Fruit fly (Drosophila melanogaster) whole organism, wandering third instar larva: ENCODE measurements around the gene Nrg.

Experiments used
- Abd-B ChIP-seq: fragments of >200 bp; optimal IDR thresholded peaks from 2 replicates; lab custom pipeline; 2017; ENCODE audit warnings: missing biosample characterization, missing genetic modification characterization
- CG32264 ChIP-seq: fragments of 200-800 bp; sonication (Bioruptor generic); optimal IDR thresholded peaks from 2 replicates; lab custom pipeline; 2016; ENCODE audit warnings: missing biosample characterization, missing genetic modification characterization
- CG9705 ChIP-seq: fragments of 200-800 bp; sonication (Bioruptor generic); optimal IDR thresholded peaks from 2 replicates; lab custom pipeline; 2018; ENCODE audit warnings: missing biosample characterization, mild to moderate bottlenecking, missing genetic modification characterization
- Dif ChIP-seq: fragments of 200-275, 200-300 bp; sonication (Bioruptor generic); optimal IDR thresholded peaks from 2 replicates; lab custom pipeline; 2018; ENCODE audit warnings: missing biosample characterization, missing genetic modification characterization; ENCODE audit not compliant: partially characterized antibody
- GATAd ChIP-seq: sonication (Bioruptor generic); optimal IDR thresholded peaks from 2 replicates; lab custom pipeline; 2016; ENCODE audit warnings: missing biosample characterization, missing genetic modification characterization
- HLH106 ChIP-seq: fragments of 200-800 bp; optimal IDR thresholded peaks from 3 replicates; lab custom pipeline; 2019; ENCODE audit warnings: missing biosample characterization, mild to moderate bottlenecking, missing genetic modification characterization, moderate library complexity
- Hnf4 ChIP-seq: fragments of 200-800 bp; sonication (Bioruptor generic); optimal IDR thresholded peaks from 2 replicates; lab custom pipeline; 2016; ENCODE audit warnings: missing biosample characterization, mild to moderate bottlenecking, missing genetic modification characterization
- Hr78 ChIP-seq: fragments of >200 bp; optimal IDR thresholded peaks from 2 replicates; lab custom pipeline; 2017; ENCODE audit warnings: missing biosample characterization, missing genetic modification characterization
- Hr83 ChIP-seq: fragments of 200-300 bp; sonication (Bioruptor generic); optimal IDR thresholded peaks from 2 replicates; lab custom pipeline; 2016; ENCODE audit warnings: missing biosample characterization, mild to moderate bottlenecking, missing genetic modification characterization, moderate library complexity; ENCODE audit not compliant: poor library complexity, severe bottlenecking
- N ChIP-seq: fragments of >200 bp; optimal IDR thresholded peaks from 2 replicates; lab custom pipeline; 2018; ENCODE audit warnings: missing biosample characterization, missing external identifiers, missing genetic modification characterization
- Sp1 ChIP-seq: fragments of 200-800 bp; sonication (Bioruptor generic); optimal IDR thresholded peaks from 3 replicates; lab custom pipeline; 2019; ENCODE audit warnings: missing biosample characterization, mild to moderate bottlenecking, missing genetic modification characterization, moderate library complexity
- Vsx2 ChIP-seq: fragments of 200-300, 225-300 bp; sonication (Bioruptor generic); optimal IDR thresholded peaks from 2 replicates; lab custom pipeline; 2018; ENCODE audit warnings: missing biosample characterization, missing genetic modification characterization; ENCODE audit not compliant: partially characterized antibody
- br ChIP-seq: fragments of 200-800 bp; sonication (Bioruptor generic); optimal IDR thresholded peaks from 2 replicates; lab custom pipeline; 2016; ENCODE audit warnings: missing biosample characterization, missing genetic modification characterization
- brk ChIP-seq: fragments of 200-800 bp; sonication (Bioruptor generic); optimal IDR thresholded peaks from 2 replicates; lab custom pipeline; 2016; ENCODE audit warnings: missing biosample characterization, mild to moderate bottlenecking, missing genetic modification characterization
- dl ChIP-seq, 2 experiments: fragments of 175-275, 200-275 bp in 1 of 2; fragments of 200-275 bp in 1 of 2; sonication (Bioruptor generic); optimal IDR thresholded peaks; lab custom pipeline; 2018; ENCODE audit warnings: mild to moderate bottlenecking in 2 of 2, missing biosample characterization in 2 of 2, missing genetic modification characterization in 2 of 2, moderate library complexity in 2 of 2; ENCODE audit not compliant: partially characterized antibody in 2 of 2, insufficient read depth in 1 of 2
- dmrt93B ChIP-seq: fragments of 200-800 bp; sonication (Bioruptor generic); optimal IDR thresholded peaks from 2 replicates; lab custom pipeline; 2018; ENCODE audit warnings: missing biosample characterization, mild to moderate bottlenecking, missing genetic modification characterization
- dsf ChIP-seq: sonication (Bioruptor generic); optimal IDR thresholded peaks from 2 replicates; lab custom pipeline; 2016; ENCODE audit warnings: missing biosample characterization, missing genetic modification characterization, borderline replicate concordance
- ey ChIP-seq: fragments of 200-800 bp; sonication (Bioruptor generic); optimal IDR thresholded peaks from 2 replicates; lab custom pipeline; 2016; ENCODE audit warnings: missing biosample characterization, missing genetic modification characterization
- foxo ChIP-seq, 2 experiments: fragments of 200-800 bp; sonication (Bioruptor generic); optimal IDR thresholded peaks; 2 replicates in 1 of 2; 3 replicates in 1 of 2; lab custom pipeline; 2016 to 2017; ENCODE audit warnings: missing biosample characterization in 2 of 2, missing genetic modification characterization in 2 of 2
- fru ChIP-seq: fragments of 200-800 bp; sonication (Bioruptor generic); optimal IDR thresholded peaks from 3 replicates; lab custom pipeline; 2016; ENCODE audit warnings: missing biosample characterization, mild to moderate bottlenecking, missing genetic modification characterization
- h ChIP-seq: fragments of 200-800 bp; sonication (Bioruptor generic); optimal IDR thresholded peaks from 3 replicates; lab custom pipeline; 2016; ENCODE audit warnings: missing biosample characterization, mild to moderate bottlenecking, missing genetic modification characterization
- jim ChIP-seq: fragments of 175-275, 200-325 bp; sonication (Bioruptor generic); optimal IDR thresholded peaks from 2 replicates; lab custom pipeline; 2016; ENCODE audit warnings: missing biosample characterization, mild to moderate bottlenecking, missing genetic modification characterization
- lola ChIP-seq: fragments of >200 bp; optimal IDR thresholded peaks from 2 replicates; lab custom pipeline; 2017; ENCODE audit warnings: missing biosample characterization, missing genetic modification characterization
- pan ChIP-seq: fragments of >200 bp; optimal IDR thresholded peaks from 2 replicates; lab custom pipeline; 2017
- psq ChIP-seq: fragments of 200-800 bp; sonication (Bioruptor generic); optimal IDR thresholded peaks from 3 replicates; lab custom pipeline; 2017; ENCODE audit warnings: missing biosample characterization, mild to moderate bottlenecking, missing genetic modification characterization, moderate library complexity
- rgr ChIP-seq: fragments of 200-800 bp; sonication (Bioruptor generic); optimal IDR thresholded peaks from 3 replicates; lab custom pipeline; 2016; ENCODE audit warnings: missing biosample characterization, mild to moderate bottlenecking, missing genetic modification characterization
- sage ChIP-seq: fragments of 200-800 bp; sonication (Bioruptor generic); optimal IDR thresholded peaks from 2 replicates; lab custom pipeline; 2016; ENCODE audit warnings: missing biosample characterization, mild to moderate bottlenecking, missing genetic modification characterization
- sv ChIP-seq: fragments of 200-800 bp; sonication (Bioruptor generic); optimal IDR thresholded peaks from 3 replicates; lab custom pipeline; 2016; ENCODE audit warnings: missing biosample characterization, missing genetic modification characterization
- tai ChIP-seq: sonication (Bioruptor generic); optimal IDR thresholded peaks from 2 replicates; lab custom pipeline; 2016; ENCODE audit warnings: missing biosample characterization, missing genetic modification characterization
- usp ChIP-seq: fragments of >200 bp; optimal IDR thresholded peaks from 2 replicates; lab custom pipeline; 2017; ENCODE audit warnings: missing biosample characterization, missing genetic modification characterization
- woc ChIP-seq: sonication (Bioruptor generic); optimal IDR thresholded peaks from 2 replicates; lab custom pipeline; 2016; ENCODE audit warnings: missing biosample characterization, mild to moderate bottlenecking, missing genetic modification characterization

Gene Nrg

dm6 chrX:8502053-8502452, 15.1 kb upstream of the Nrg start:
- TF ChIP-seq N (no peak), CG32264 (GFP tag; lab: Kevin White, UChicago) (no peak), Sp1 (GFP tag; lab: Kevin White, UChicago) (no peak), dl (GFP tag; optimal IDR thresholded peaks at IDR 0.05; lab: Kevin White, UChicago; ENCODE audit: insufficient read depth in 1 of 2, partially characterized antibody in 2 of 2) (no peak), psq (no peak), CG9705 (GFP tag; lab: Kevin White, UChicago) (no peak), dsf (GFP tag; lab: Kevin White, UChicago) (no peak)

- TF ChIP-seq CG32264 (GFP tag; lab: Kevin White, UChicago) (no peak), h (GFP tag; lab: Kevin White, UChicago) (no peak), foxo (GFP tag; optimal IDR thresholded peaks at IDR 0.05; lab: Kevin White, UChicago) (no peak), ey (no peak), woc (GFP tag; lab: Kevin White, UChicago) (no peak), CG9705 (GFP tag; lab: Kevin White, UChicago) (no peak), N (no peak), brk (GFP tag; lab: Kevin White, UChicago) (no peak), HLH106 (tag; lab: Kevin White, UChicago) (no peak), Hr83 (GFP tag; lab: Kevin White, UChicago) (no peak), sage (GFP tag; lab: Kevin White, UChicago) (no peak), jim (no peak), Sp1 (GFP tag; lab: Kevin White, UChicago) (no peak), dl (GFP tag; optimal IDR thresholded peaks at IDR 0.05; lab: Kevin White, UChicago; ENCODE audit: insufficient read depth in 1 of 2, partially characterized antibody in 2 of 2) (no peak)
Measured at dm6 chrX:8505023-8505604, 12.1 kb upstream of the Nrg start.

- peak; percentile 68 for TF ChIP-seq Vsx2 (GFP tag; lab: Kevin White, UChicago)
- no peak for TF ChIP-seq br
- TF ChIP-seq HLH106 (tag; lab: Kevin White, UChicago): no peak
- TF ChIP-seq dl (GFP tag; optimal IDR thresholded peaks at IDR 0.05; lab: Kevin White, UChicago; ENCODE audit: insufficient read depth in 1 of 2, partially characterized antibody in 2 of 2): no peak
- TF ChIP-seq Dif (GFP tag; lab: Kevin White, UChicago): no peak
- TF ChIP-seq usp (GFP tag; lab: Kevin White, UChicago): no peak
- TF ChIP-seq fru (GFP tag; lab: Kevin White, UChicago): no peak
- no peak for TF ChIP-seq sv
Measured at dm6 chrX:8510731-8511130, 6.4 kb upstream of the Nrg start.

dm6 chrX:8512251-8512650, 4.9 kb upstream of the Nrg start:
- no peak for TF ChIP-seq woc (GFP tag; lab: Kevin White, UChicago)
- TF ChIP-seq ey: no peak
- TF ChIP-seq rgr (GFP tag; lab: Kevin White, UChicago): no peak
- TF ChIP-seq lola (GFP tag; lab: Kevin White, UChicago): no peak
- TF ChIP-seq Dif (GFP tag; lab: Kevin White, UChicago): no peak
- no peak for TF ChIP-seq pan (lab: Kevin White, UChicago)
- no peak for TF ChIP-seq dmrt93B
- TF ChIP-seq fru (GFP tag; lab: Kevin White, UChicago): no peak
- TF ChIP-seq Vsx2 (GFP tag; lab: Kevin White, UChicago): no peak
- no peak for TF ChIP-seq Abd-B
- no peak for TF ChIP-seq N
- no peak for TF ChIP-seq GATAd (GFP tag; lab: Kevin White, UChicago)
- TF ChIP-seq tai: no peak
- TF ChIP-seq dsf (GFP tag; lab: Kevin White, UChicago): no peak
- TF ChIP-seq Hr83 (GFP tag; lab: Kevin White, UChicago): no peak
- TF ChIP-seq h (GFP tag; lab: Kevin White, UChicago): no peak
- TF ChIP-seq Hnf4: no peak
- TF ChIP-seq Hr78 (GFP tag; lab: Kevin White, UChicago): no peak
- TF ChIP-seq Sp1 (GFP tag; lab: Kevin White, UChicago): no peak
